Worm (Caenorhabditis elegans) whole organism, early embryonic: ENCODE measurements around the gene F01F1.14.
A peak's percentile ranks its signal among the peaks of the same experiment; 100 is the strongest.

Source experiments
- ama-1 ChIP-seq: fragments of 150-350 bp; optimal IDR thresholded peaks from 2 replicates; lab custom pipeline; 2014
- ceh-36 ChIP-seq: sonication (generic microtip); optimal IDR thresholded peaks from 2 replicates; lab custom pipeline; 2016; ENCODE audit warnings: missing genetic modification characterization, inconsistent platforms, missing compliant biosample characterization
- ets-7 ChIP-seq: sonication (generic microtip); optimal IDR thresholded peaks from 2 replicates; lab custom pipeline; 2016; ENCODE audit warnings: missing genotype, missing genetic modification characterization, missing compliant biosample characterization
- flt-1 ChIP-seq: fragments of 200-800 bp; sonication (Bioruptor generic); IDR thresholded peaks from 2 replicates; pipeline ENCODE4 v1.3.6; 2022; ENCODE audit warnings: missing genetic modification characterization, missing compliant biosample characterization
- hmbx-1 ChIP-seq: sonication (generic microtip); optimal IDR thresholded peaks from 2 replicates; lab custom pipeline; 2016; ENCODE audit warnings: mild to moderate bottlenecking, missing genetic modification characterization, missing compliant biosample characterization
- hnd-1 ChIP-seq: sonication (generic microtip); optimal IDR thresholded peaks from 2 replicates; lab custom pipeline; 2016; ENCODE audit warnings: missing genetic modification characterization, missing compliant biosample characterization
- pes-1 ChIP-seq: fragments of 200-800 bp; sonication (Bioruptor generic); IDR thresholded peaks from 2 replicates; pipeline ENCODE4 v1.3.6; 2022; ENCODE audit warnings: missing genetic modification reagents, missing genetic modification characterization, missing compliant biosample characterization
- scrt-1 ChIP-seq: fragments of 200-800 bp; sonication (Bioruptor generic); IDR thresholded peaks from 2 replicates; pipeline ENCODE4 v1.3.6; 2022; ENCODE audit warnings: missing genetic modification characterization, missing compliant biosample characterization
- sea-1 ChIP-seq: fragments of 200-800 bp; sonication (Bioruptor generic); conservative IDR thresholded peaks from 2 replicates; pipeline ENCODE4 v1.3.6; 2022; ENCODE audit warnings: missing genetic modification characterization, missing compliant biosample characterization

DNA sequence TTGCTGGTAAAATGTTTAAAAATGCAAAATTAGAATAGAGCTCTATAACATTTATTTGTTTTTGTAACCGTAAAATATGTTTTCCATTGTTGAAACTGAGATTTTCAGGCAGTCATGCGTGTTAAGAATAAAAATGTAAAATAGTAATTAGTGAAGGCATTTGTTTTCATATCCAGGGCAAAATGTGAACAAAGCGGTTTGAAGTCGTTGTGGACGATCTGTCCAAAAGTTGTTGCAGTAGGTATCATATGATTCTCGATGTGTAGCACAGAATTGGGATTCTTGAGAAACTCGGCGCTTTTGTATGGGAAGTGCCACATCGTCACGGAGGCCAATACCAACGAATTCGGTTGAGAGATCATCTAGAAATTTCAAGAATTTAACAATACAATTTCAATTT is 439 bp downstream of the F01F1.14 start:
- TF ChIP-seq flt-1 (GFP tag; lab: Robert Waterston, UW), result no peak
- no peak for TF ChIP-seq hnd-1 (tag; lab: Kevin White, UChicago)
- TF ChIP-seq ceh-36 (tag; lab: Kevin White, UChicago), result no peak
- no peak for TF ChIP-seq ets-7 (tag; lab: Kevin White, UChicago)
- no peak for TF ChIP-seq pes-1
- peak; percentile 14 for TF ChIP-seq ama-1 (lab: Kevin White, UChicago)
- no peak for TF ChIP-seq hmbx-1
- TF ChIP-seq sea-1 (GFP tag; lab: Robert Waterston, UW), result no peak
- TF ChIP-seq scrt-1 (GFP tag; lab: Robert Waterston, UW), result no peak
